Worm (Caenorhabditis elegans): ENCODE data around the gene nas-11.

ce11 chrX:6674333-6674919, 39.0 kb upstream of the nas-11 start, which contains the start of gene F38B6.4:
- TF ChIP-seq gmeb-1 (tag; optimal IDR thresholded peaks at IDR 0.05) (no peak), nhr-11 (tag; optimal IDR thresholded peaks at IDR 0.05) (no peak), unc-39 (tag; optimal IDR thresholded peaks at IDR 0.05) (no peak), ama-1 (optimal IDR thresholded peaks at IDR 0.05) (no peak)

Measured in whole organism, L2 larva.